Fruit fly (Drosophila melanogaster) whole organism, embryonic: ENCODE results near the gene CG6340.

Experiments
- ATbp ChIP-seq: fragments of 200-800 bp; sonication (Bioruptor generic); optimal IDR thresholded peaks from 2 replicates; lab custom pipeline; 2017; ENCODE audit warnings: missing biosample characterization, mild to moderate bottlenecking, missing genetic modification characterization, missing genetic modification reagents
- Antp ChIP-seq: fragments of 200-800 bp; sonication (Bioruptor generic); optimal IDR thresholded peaks from 3 replicates; lab custom pipeline; 2016; ENCODE audit warnings: missing biosample characterization, missing genetic modification characterization
- CG1024 ChIP-seq: fragments of 200-800 bp; sonication (Bioruptor generic); IDR thresholded peaks from 2 replicates; pipeline ENCODE4 v1.3.6; 2022; ENCODE audit warnings: missing biosample characterization, missing genetic modification characterization
- CG10959 ChIP-seq: fragments of 200-800 bp; sonication (Bioruptor generic); IDR thresholded peaks from 2 replicates; pipeline ENCODE4 v1.3.6; 2022; ENCODE audit warnings: missing biosample characterization, missing genetic modification characterization
- CG13424 ChIP-seq: fragments of 200-800 bp; sonication (Bioruptor generic); optimal IDR thresholded peaks from 2 replicates; lab custom pipeline; 2019; ENCODE audit warnings: missing biosample characterization, mild to moderate bottlenecking, missing genetic modification characterization, moderate library complexity
- CG14667 ChIP-seq: fragments of 200-800 bp; sonication (Bioruptor generic); IDR thresholded peaks from 2 replicates; pipeline ENCODE4 v1.3.6; 2022; ENCODE audit warnings: missing biosample characterization, missing genetic modification characterization
- CG15601 ChIP-seq: fragments of 200-800 bp; sonication (Bioruptor generic); optimal IDR thresholded peaks from 3 replicates; lab custom pipeline; 2019; ENCODE audit warnings: missing biosample characterization, mild to moderate bottlenecking, missing genetic modification characterization, moderate library complexity
- CG1603 ChIP-seq: fragments of 200-800 bp; sonication (Bioruptor generic); optimal IDR thresholded peaks from 2 replicates; lab custom pipeline; 2019; ENCODE audit warnings: missing biosample characterization, mild to moderate bottlenecking, missing genetic modification characterization, moderate library complexity
- CG16813 ChIP-seq: fragments of 200-800 bp; sonication (Bioruptor generic); IDR thresholded peaks from 3 replicates; pipeline ENCODE4 v1.3.6; 2022; ENCODE audit warnings: missing biosample characterization, missing genetic modification characterization; ENCODE audit not compliant: partially characterized antibody
- CG18011 ChIP-seq: fragments of 200-800 bp; sonication (Bioruptor generic); optimal IDR thresholded peaks from 2 replicates; lab custom pipeline; 2017; ENCODE audit warnings: missing biosample characterization, missing genetic modification characterization, mild to moderate bottlenecking, moderate library complexity, missing genotype
- CG18764 ChIP-seq: fragments of 200-800 bp; sonication (Bioruptor generic); optimal IDR thresholded peaks from 3 replicates; lab custom pipeline; 2016; ENCODE audit warnings: missing biosample characterization, missing genetic modification characterization
- CG3163 ChIP-seq: fragments of 200-800 bp; sonication (Bioruptor generic); optimal IDR thresholded peaks from 3 replicates; lab custom pipeline; 2016; ENCODE audit warnings: missing biosample characterization, missing genetic modification characterization
- CG3726 ChIP-seq: fragments of 200-800 bp; sonication (Bioruptor generic); IDR thresholded peaks from 3 replicates; pipeline ENCODE4, ENCODE4 v1.3.6; 2022; ENCODE audit warnings: missing biosample characterization, missing genetic modification characterization
- CG5180 ChIP-seq: fragments of 200-800 bp; sonication (Bioruptor generic); optimal IDR thresholded peaks from 3 replicates; lab custom pipeline; 2017; ENCODE audit warnings: missing biosample characterization, missing genetic modification characterization, mild to moderate bottlenecking, moderate library complexity, missing genetic modification reagents
- CG6254 ChIP-seq: fragments of 200-800 bp; sonication (Bioruptor generic); optimal IDR thresholded peaks from 3 replicates; lab custom pipeline; 2017; ENCODE audit warnings: mild to moderate bottlenecking, missing biosample characterization, missing genetic modification reagents, missing genetic modification characterization
- CG7928 ChIP-seq: fragments of 200-800 bp; sonication (Bioruptor generic); optimal IDR thresholded peaks from 2 replicates; lab custom pipeline; 2017; ENCODE audit warnings: missing biosample characterization, mild to moderate bottlenecking, missing genetic modification characterization
- CG9727 ChIP-seq: fragments of 200-800 bp; sonication (Bioruptor generic); optimal IDR thresholded peaks from 3 replicates; lab custom pipeline; 2017; ENCODE audit warnings: missing biosample characterization, mild to moderate bottlenecking, missing genetic modification characterization
- Dek ChIP-seq: fragments of 200-800 bp; sonication (Bioruptor generic); optimal IDR thresholded peaks from 3 replicates; lab custom pipeline; 2019; ENCODE audit warnings: missing biosample characterization, mild to moderate bottlenecking, missing genetic modification characterization, moderate library complexity
- Doc3 ChIP-seq: fragments of 200-800 bp; sonication (Bioruptor generic); IDR thresholded peaks from 3 replicates; pipeline ENCODE4 v1.3.6; 2022; ENCODE audit warnings: missing biosample characterization, missing genetic modification characterization; ENCODE audit not compliant: partially characterized antibody
- H15 ChIP-seq: fragments of 200-800 bp; sonication (Bioruptor generic); IDR thresholded peaks from 3 replicates; pipeline ENCODE4 v1.3.6; 2022; ENCODE audit warnings: missing biosample characterization, missing genetic modification characterization
- HHEX ChIP-seq: fragments of 200-800 bp; sonication (Bioruptor generic); optimal IDR thresholded peaks from 3 replicates; lab custom pipeline; 2017; ENCODE audit warnings: missing biosample characterization, mild to moderate bottlenecking, missing genetic modification characterization, missing genetic modification reagents
- HLHmδ ChIP-seq: fragments of 200-800 bp; sonication (Bioruptor generic); optimal IDR thresholded peaks from 2 replicates; lab custom pipeline; 2018; ENCODE audit warnings: missing biosample characterization, mild to moderate bottlenecking, missing genetic modification characterization, moderate library complexity
- MTF-1 ChIP-seq: fragments of 200-800 bp; sonication (Bioruptor generic); optimal IDR thresholded peaks from 2 replicates; lab custom pipeline; 2018; ENCODE audit warnings: missing biosample characterization, mild to moderate bottlenecking, missing genetic modification characterization, borderline replicate concordance
- Max ChIP-seq: fragments of 200-800 bp; sonication (Bioruptor generic); optimal IDR thresholded peaks from 2 replicates; lab custom pipeline; 2016; ENCODE audit warnings: missing biosample characterization, mild to moderate bottlenecking, missing genetic modification characterization
- Nf-YC ChIP-seq: fragments of 200-800 bp; optimal IDR thresholded peaks from 3 replicates; lab custom pipeline; 2019; ENCODE audit warnings: missing biosample characterization, mild to moderate bottlenecking, missing genetic modification characterization, moderate library complexity
- Rx ChIP-seq: fragments of 200-800 bp; sonication (Bioruptor generic); IDR thresholded peaks from 2 replicates; pipeline ENCODE4 v1.3.6; 2022; ENCODE audit warnings: missing biosample characterization, missing genetic modification characterization
- Sox102F ChIP-seq: fragments of 200-800 bp; sonication (Bioruptor generic); optimal IDR thresholded peaks from 2 replicates; lab custom pipeline; 2018; ENCODE audit warnings: missing biosample characterization, mild to moderate bottlenecking, missing genetic modification characterization, moderate library complexity
- Tbp ChIP-seq: fragments of >200 bp; optimal IDR thresholded peaks from 2 replicates; lab custom pipeline; 2018; ENCODE audit warnings: missing biosample characterization, missing genetic modification characterization
- ab ChIP-seq: fragments of 200-800 bp; sonication (Bioruptor generic); optimal IDR thresholded peaks from 2 replicates; lab custom pipeline; 2016; ENCODE audit warnings: missing biosample characterization, missing genetic modification characterization
- aop ChIP-seq: fragments of 200-800 bp; sonication (Bioruptor generic); IDR thresholded peaks from 2 replicates; pipeline ENCODE4 v1.3.6; 2022; ENCODE audit warnings: missing biosample characterization, missing genetic modification characterization
- ara ChIP-seq: fragments of 200-800 bp; sonication (Bioruptor generic); IDR thresholded peaks from 2 replicates; pipeline ENCODE4 v1.3.6; 2022; ENCODE audit warnings: missing biosample characterization, missing genetic modification characterization
- ash1 ChIP-seq: fragments of 200-800 bp; sonication (Bioruptor generic); optimal IDR thresholded peaks from 2 replicates; lab custom pipeline; 2018; ENCODE audit warnings: missing biosample characterization, mild to moderate bottlenecking, missing genetic modification characterization
- ato ChIP-seq: fragments of 200-800 bp; sonication (Bioruptor generic); IDR thresholded peaks from 2 replicates; pipeline ENCODE4 v1.3.6; 2022; ENCODE audit warnings: missing biosample characterization, missing genetic modification characterization; ENCODE audit not compliant: partially characterized antibody
- bsh ChIP-seq, 2 experiments: fragments of 200-800 bp; sonication (Bioruptor generic); optimal IDR thresholded peaks; 2 replicates each; lab custom pipeline; 2017 to 2018; ENCODE audit warnings: mild to moderate bottlenecking in 2 of 2, missing biosample characterization in 2 of 2, missing genetic modification characterization in 2 of 2, moderate library complexity in 1 of 2
- cato ChIP-seq: fragments of 200-800 bp; sonication (Bioruptor generic); optimal IDR thresholded peaks from 2 replicates; lab custom pipeline; 2016; ENCODE audit warnings: missing biosample characterization, missing genetic modification characterization, borderline replicate concordance
- caup ChIP-seq: fragments of 200-800 bp; sonication (Bioruptor generic); optimal IDR thresholded peaks from 3 replicates; lab custom pipeline; 2017; ENCODE audit warnings: missing biosample characterization, mild to moderate bottlenecking, missing genetic modification characterization, moderate library complexity; ENCODE audit not compliant: severe bottlenecking
- dm ChIP-seq: fragments of 200-800 bp; sonication (Bioruptor generic); optimal IDR thresholded peaks from 3 replicates; lab custom pipeline; 2016; ENCODE audit warnings: missing biosample characterization, missing genetic modification characterization
- lab ChIP-seq: fragments of 200-800 bp; sonication (Bioruptor generic); optimal IDR thresholded peaks from 3 replicates; lab custom pipeline; 2017; ENCODE audit warnings: missing biosample characterization, missing genetic modification characterization, mild to moderate bottlenecking, moderate library complexity, missing genetic modification reagents
- nmo ChIP-seq: fragments of 200-800 bp; sonication (Bioruptor generic); optimal IDR thresholded peaks from 2 replicates; lab custom pipeline; 2018; ENCODE audit warnings: missing biosample characterization, mild to moderate bottlenecking, missing genetic modification characterization, moderate library complexity
- org-1 ChIP-seq: fragments of 200-800 bp; sonication (Bioruptor generic); optimal IDR thresholded peaks from 2 replicates; lab custom pipeline; 2017; ENCODE audit warnings: missing biosample characterization, missing genetic modification characterization
- pan ChIP-seq, 4 experiments: fragments of >200 bp in 3 of 4; fragments of 200-800 bp in 1 of 4; sonication (Bioruptor generic) in 1 of 4; optimal IDR thresholded peaks in 3 of 4; IDR thresholded peaks in 1 of 4; 2 replicates each; pipeline versions ENCODE4 v1.3.6 to Lab custom; 2017 to 2022; ENCODE audit warnings: missing biosample characterization in 2 of 4, missing genetic modification characterization in 2 of 4, mixed read lengths in 1 of 4
- pho ChIP-seq: fragments of 200-800 bp; sonication (Bioruptor generic); optimal IDR thresholded peaks from 2 replicates; lab custom pipeline; 2016; ENCODE audit warnings: missing biosample characterization, missing genetic modification characterization
- pita ChIP-seq: fragments of 200-800 bp; sonication (Bioruptor generic); optimal IDR thresholded peaks from 2 replicates; lab custom pipeline; 2017; ENCODE audit warnings: missing biosample characterization, mild to moderate bottlenecking, missing genetic modification characterization
- scrt ChIP-seq: fragments of 200-800 bp; sonication (Bioruptor generic); optimal IDR thresholded peaks from 2 replicates; lab custom pipeline; 2018; ENCODE audit warnings: missing biosample characterization, mild to moderate bottlenecking, missing genetic modification characterization, moderate library complexity
- shn ChIP-seq: fragments of 200-800 bp; sonication (Bioruptor generic); optimal IDR thresholded peaks from 3 replicates; lab custom pipeline; 2016; ENCODE audit warnings: missing biosample characterization, missing genetic modification characterization
- sqz ChIP-seq: fragments of 200-800 bp; sonication (Bioruptor generic); optimal IDR thresholded peaks from 3 replicates; lab custom pipeline; 2018; ENCODE audit warnings: missing biosample characterization, mild to moderate bottlenecking, missing genetic modification characterization
- tio ChIP-seq: fragments of 200-800 bp; sonication (Bioruptor generic); optimal IDR thresholded peaks from 2 replicates; lab custom pipeline; 2017; ENCODE audit warnings: missing biosample characterization, missing genetic modification characterization, inconsistent platforms
- toy ChIP-seq: fragments of 200-800 bp; sonication (Bioruptor generic); IDR thresholded peaks from 2 replicates; pipeline ENCODE4 v1.3.6; 2022; ENCODE audit warnings: missing biosample characterization, missing genetic modification characterization
- trh ChIP-seq: fragments of 200-800 bp; sonication (Bioruptor generic); optimal IDR thresholded peaks from 2 replicates; lab custom pipeline; 2016; ENCODE audit warnings: missing biosample characterization, missing genetic modification characterization
- zfh2 ChIP-seq: fragments of 200-800 bp; sonication (Bioruptor generic); optimal IDR thresholded peaks from 2 replicates; lab custom pipeline; 2016; ENCODE audit warnings: missing biosample characterization, missing genetic modification characterization

CG6340 gene

DNA sequence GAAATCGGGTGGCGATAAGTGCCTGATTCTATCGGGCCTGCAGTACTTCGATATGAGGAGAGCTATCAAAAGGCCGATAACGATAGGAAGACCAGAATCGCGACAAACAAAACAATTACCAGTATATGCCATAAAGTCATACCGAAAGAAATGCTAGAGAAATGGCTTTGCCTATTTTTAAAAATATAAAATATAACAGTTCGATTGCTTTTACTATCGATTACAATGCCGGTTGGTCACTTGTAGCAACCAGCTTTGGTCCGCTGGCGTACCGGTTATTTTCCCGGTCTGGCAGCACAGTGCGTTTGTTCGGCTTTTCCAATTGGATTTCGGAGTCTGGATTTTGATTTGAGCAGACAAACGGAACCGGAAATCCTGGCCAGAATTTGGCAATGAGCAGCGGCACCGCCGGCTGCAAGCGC lies 19.7 kb upstream of the CG6340 start, which contains the start of the genes shtd, CG6294 and CG6299 (continued):
- TF ChIP-seq ato (GFP tag; lab: Robert Waterston, UW) (peak; percentile 98), CG16813 (GFP tag; lab: Robert Waterston, UW) (peak; percentile 96), cato (GFP tag; lab: Kevin White, UChicago) (no peak), pho (GFP tag; lab: Kevin White, UChicago) (peak; percentile 1), ab (GFP tag; lab: Kevin White, UChicago) (no peak), tio (GFP tag; lab: Kevin White, UChicago) (no peak), Sox102F (no peak), shn (GFP tag; lab: Kevin White, UChicago) (no peak), dm (GFP tag; lab: Kevin White, UChicago) (no peak), CG1603 (no peak), Tbp (GFP tag; lab: Kevin White, UChicago) (no peak), MTF-1 (GFP tag; lab: Kevin White, UChicago) (no peak), CG5180 (GFP tag; lab: Kevin White, UChicago) (no peak), pan (optimal IDR thresholded peaks at IDR 0.05; lab: Kevin White, UChicago) (no peak), pan (GFP tag; optimal IDR thresholded peaks at IDR 0.05 in 1 of 2, IDR thresholded peaks at IDR 0.05 in 1 of 2) (no peak), CG3726 (GFP tag; lab: Robert Waterston, UW) (no peak), Doc3 (GFP tag; lab: Robert Waterston, UW) (peak; percentile 83), bsh (GFP tag; optimal IDR thresholded peaks at IDR 0.05; lab: Kevin White, UChicago) (no peak), Nf-YC (tag; lab: Kevin White, UChicago) (peak; percentile 58), lab (no peak), nmo (peak; percentile 66), pita (no peak), H15 (GFP tag; lab: Robert Waterston, UW) (no peak), ara (GFP tag; lab: Robert Waterston, UW) (no peak), CG14667 (GFP tag; lab: Robert Waterston, UW) (no peak), CG13424 (peak; percentile 25), zfh2 (GFP tag; lab: Kevin White, UChicago) (no peak), CG10959 (GFP tag; lab: Robert Waterston, UW) (no peak), Dek (no peak), scrt (no peak), sqz (GFP tag; lab: Kevin White, UChicago) (no peak), Rx (GFP tag; lab: Robert Waterston, UW) (no peak), CG9727 (peak; percentile 27), CG6254 (GFP tag; lab: Kevin White, UChicago) (no peak), aop (GFP tag; lab: Robert Waterston, UW) (no peak), CG18764 (GFP tag; lab: Kevin White, UChicago) (peak; percentile 95), CG18011 (GFP tag; lab: Kevin White, UChicago) (peak; percentile 98), trh (no peak), CG15601 (tag; lab: Kevin White, UChicago) (no peak), CG3163 (GFP tag; lab: Kevin White, UChicago) (no peak), org-1 (no peak), CG7928 (GFP tag; lab: Kevin White, UChicago) (no peak), caup (GFP tag; lab: Kevin White, UChicago) (no peak), toy (GFP tag; lab: Robert Waterston, UW) (no peak), CG1024 (no peak), Max (GFP tag; lab: Kevin White, UChicago) (peak; percentile 25), Antp (peak; percentile 1), ATbp (GFP tag; lab: Kevin White, UChicago) (no peak), HLHmδ (GFP tag; lab: Kevin White, UChicago) (no peak), ash1 (GFP tag; lab: Kevin White, UChicago) (no peak), HHEX (GFP tag; lab: Kevin White, UChicago) (no peak)
